Fruit fly (Drosophila melanogaster): ENCODE data around the gene mnb.

mnb gene

DNA sequence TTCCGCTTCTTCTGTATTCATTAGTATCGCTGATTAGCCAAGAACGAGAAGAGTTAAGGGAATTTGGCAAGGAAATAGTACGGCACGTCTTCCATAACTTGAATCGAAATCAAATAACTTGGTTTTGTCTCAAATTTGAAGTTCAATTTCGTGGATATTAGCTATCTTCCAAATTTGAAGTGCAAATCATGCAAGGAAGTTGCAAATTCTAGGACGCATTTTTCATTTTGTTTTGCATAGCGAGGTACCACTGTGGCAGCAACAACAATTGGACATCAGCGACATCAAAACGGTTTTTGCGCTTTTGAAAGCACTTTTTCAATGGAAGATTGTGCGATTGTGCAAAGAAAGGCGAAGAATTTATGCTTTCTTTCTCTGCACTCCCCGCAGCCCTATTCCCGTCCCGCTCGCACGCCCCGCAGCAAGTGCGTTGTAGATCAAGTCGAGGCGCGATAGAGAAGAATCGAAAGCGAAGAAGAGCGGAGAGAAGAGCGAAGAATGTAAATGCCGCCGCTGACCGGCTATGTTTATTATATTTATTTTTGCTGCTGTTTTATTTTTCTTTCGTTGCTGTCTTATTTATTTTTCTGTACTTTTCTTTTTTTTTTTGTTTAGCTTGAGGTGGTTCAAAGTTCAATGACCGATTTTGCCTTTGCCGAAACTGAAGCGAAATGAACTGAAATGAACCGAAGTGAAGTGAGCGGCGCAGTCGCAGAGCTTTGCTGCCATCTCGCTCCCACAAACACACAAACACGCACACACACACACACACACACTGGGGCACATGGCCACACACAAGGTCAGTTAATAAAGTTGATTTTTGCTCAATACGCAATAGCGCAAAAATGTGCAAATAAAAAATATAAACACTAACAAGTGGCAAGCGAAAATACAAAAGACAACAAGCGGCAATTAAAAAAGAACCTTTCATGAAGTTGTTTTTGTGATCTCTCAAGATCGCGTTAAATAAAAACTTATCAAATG lies 5.6 kb downstream of the mnb start (continued):
- 0 out of 3 replicates have a peak, but pooled peaks have one; percentile 67 for TF ChIP-seq CG11456 (GFP tag; IDR thresholded peaks at IDR 0.05)
- 0 out of 2 replicates have a peak, but pooled peaks have one; percentile 20 for TF ChIP-seq ssp (GFP tag; IDR thresholded peaks at IDR 0.05)
- TF ChIP-seq Opbp (GFP tag; IDR thresholded peaks at IDR 0.05; ENCODE audit: partially characterized antibody): no peak
- TF ChIP-seq Atf3 (GFP tag; optimal IDR thresholded peaks at IDR 0.05): no peak
- TF ChIP-seq Mad (GFP tag; optimal IDR thresholded peaks at IDR 0.05): no peak
- no peak for TF ChIP-seq Hr39 (optimal IDR thresholded peaks at IDR 0.05)
- peak; percentile 6 for TF ChIP-seq BtbVII (GFP tag; optimal IDR thresholded peaks at IDR 0.05)
- TF ChIP-seq ttk (GFP tag; IDR thresholded peaks at IDR 0.05): no peak
- no peak for TF ChIP-seq btn (GFP tag; optimal IDR thresholded peaks at IDR 0.05)
- no peak for TF ChIP-seq CG15479 (GFP tag; optimal IDR thresholded peaks at IDR 0.05)
- no peak for TF ChIP-seq GATAe (GFP tag; conservative IDR thresholded peaks at IDR 0.05)
- peak; percentile 43 for TF ChIP-seq Hmr (GFP tag; optimal IDR thresholded peaks at IDR 0.05)
- TF ChIP-seq CG9215 (GFP tag; IDR thresholded peaks at IDR 0.05): peak; percentile 52
- TF ChIP-seq CTCF (GFP tag; optimal IDR thresholded peaks at IDR 0.05): no peak
- TF ChIP-seq gsb (GFP tag; IDR thresholded peaks at IDR 0.05): no peak
- no peak for TF ChIP-seq Dp (GFP tag; optimal IDR thresholded peaks at IDR 0.05)
- no peak for TF ChIP-seq CG10979 (tag; optimal IDR thresholded peaks at IDR 0.05)
- TF ChIP-seq CG3281 (GFP tag; optimal IDR thresholded peaks at IDR 0.05): peak; percentile 71
- no peak for TF ChIP-seq Deaf1 (tag; optimal IDR thresholded peaks at IDR 0.05)
- TF ChIP-seq CG4404 (GFP tag; IDR thresholded peaks at IDR 0.05): peak; percentile 40; the same call in 1 of the 2 replicates
- no peak for TF ChIP-seq Sry-δ (GFP tag; optimal IDR thresholded peaks at IDR 0.05)
- peak; percentile 47; the same call in 1 of the 3 replicates for TF ChIP-seq ken (GFP tag; IDR thresholded peaks at IDR 0.05)
- peak; percentile 45 for TF ChIP-seq fd3F (GFP tag; optimal IDR thresholded peaks at IDR 0.05)
- peak; percentile 26 for TF ChIP-seq az2 (GFP tag; optimal IDR thresholded peaks at IDR 0.05)
- TF ChIP-seq CG10274 (GFP tag; optimal IDR thresholded peaks at IDR 0.05): peak; percentile 29
- TF ChIP-seq CHES-1-like (GFP tag; optimal IDR thresholded peaks at IDR 0.05): peak; percentile 48
- TF ChIP-seq org-1 (GFP tag; optimal IDR thresholded peaks at IDR 0.05): no peak
- no peak for TF ChIP-seq HLH4C (GFP tag; IDR thresholded peaks at IDR 0.05; ENCODE audit: partially characterized antibody)
- TF ChIP-seq CG14965 (GFP tag; optimal IDR thresholded peaks at IDR 0.05; ENCODE audit: borderline replicate concordance): no peak
- peak; percentile 31 for TF ChIP-seq tap (tag; optimal IDR thresholded peaks at IDR 0.05)
- peak; percentile 30 for TF ChIP-seq crc (GFP tag; optimal IDR thresholded peaks at IDR 0.05)
- no peak for TF ChIP-seq CG8281 (tag; optimal IDR thresholded peaks at IDR 0.05)
- peak; percentile 72 for TF ChIP-seq CG7786 (GFP tag; optimal IDR thresholded peaks at IDR 0.05)
- TF ChIP-seq Atf6 (GFP tag; IDR thresholded peaks at IDR 0.05): peak; percentile 61; the same call in 1 of the 2 replicates
- TF ChIP-seq Oaz (GFP tag; IDR thresholded peaks at IDR 0.05): no peak
- no peak for TF ChIP-seq CG4617 (GFP tag; optimal IDR thresholded peaks at IDR 0.05; ENCODE audit: borderline replicate concordance)
- peak; percentile 70 for TF ChIP-seq al (GFP tag; IDR thresholded peaks at IDR 0.05)
- no peak for TF ChIP-seq sc (optimal IDR thresholded peaks at IDR 0.05)
- TF ChIP-seq sc (GFP tag; optimal IDR thresholded peaks at IDR 0.05): no peak
- no peak for TF ChIP-seq corto (GFP tag; optimal IDR thresholded peaks at IDR 0.05)
- no peak for TF ChIP-seq p53 (GFP tag; optimal IDR thresholded peaks at IDR 0.05)
- TF ChIP-seq MTF-1 (GFP tag; optimal IDR thresholded peaks at IDR 0.05; ENCODE audit: borderline replicate concordance): no peak
- TF ChIP-seq CG12942 (GFP tag; optimal IDR thresholded peaks at IDR 0.05): no peak
- TF ChIP-seq chm (GFP tag; IDR thresholded peaks at IDR 0.05): 0 out of 2 replicates have a peak, but pooled peaks have one; percentile 13
- peak; percentile 16 for TF ChIP-seq CG18619 (GFP tag; optimal IDR thresholded peaks at IDR 0.05)
- TF ChIP-seq Myb (GFP tag; optimal IDR thresholded peaks at IDR 0.05): peak; percentile 44
- TF ChIP-seq CG18011 (GFP tag; optimal IDR thresholded peaks at IDR 0.05): no peak
- peak; percentile 82 for TF ChIP-seq CG9932 (GFP tag; IDR thresholded peaks at IDR 0.05)
- peak; percentile 44 for TF ChIP-seq tio (GFP tag; optimal IDR thresholded peaks at IDR 0.05)
- TF ChIP-seq tgo (GFP tag; IDR thresholded peaks at IDR 0.05): no peak

Data from whole organism, embryonic.